Fruit fly (Drosophila melanogaster) whole organism, pupa: ENCODE data around the gene CG9004.

ENCODE experiments used
- CG15710 ChIP-seq: fragments of 200-800 bp; sonication (Bioruptor generic); optimal IDR thresholded peaks from 2 replicates; lab custom pipeline; 2018; ENCODE audit warnings: missing biosample characterization, mild to moderate bottlenecking, missing genetic modification characterization, moderate library complexity
- CG17806 ChIP-seq: fragments of 200-800 bp; sonication (Bioruptor generic); optimal IDR thresholded peaks from 2 replicates; lab custom pipeline; 2018; ENCODE audit warnings: missing biosample characterization, mild to moderate bottlenecking, missing genetic modification characterization, moderate library complexity
- CG32121 ChIP-seq: fragments of 200-800 bp; sonication (Bioruptor generic); IDR thresholded peaks from 2 replicates; pipeline ENCODE4 v1.3.6; 2022; ENCODE audit warnings: missing biosample characterization, missing genetic modification characterization
- CG34367 ChIP-seq: fragments of 200-800 bp; sonication (Bioruptor generic); optimal IDR thresholded peaks from 2 replicates; lab custom pipeline; 2018; ENCODE audit warnings: missing biosample characterization, mild to moderate bottlenecking, missing genetic modification characterization
- CG4496 ChIP-seq: fragments of 200-800 bp; sonication (Bioruptor generic); IDR thresholded peaks from 3 replicates; pipeline ENCODE4 v1.3.6; 2022; ENCODE audit warnings: missing biosample characterization, missing genetic modification characterization
- CG8301 ChIP-seq: fragments of 200-800 bp; sonication (Bioruptor generic); optimal IDR thresholded peaks from 2 replicates; lab custom pipeline; 2018; ENCODE audit warnings: missing biosample characterization, mild to moderate bottlenecking, missing genetic modification characterization
- CG9948 ChIP-seq: fragments of 200-800 bp; sonication (Bioruptor generic); optimal IDR thresholded peaks from 2 replicates; lab custom pipeline; 2018; ENCODE audit warnings: missing biosample characterization, mild to moderate bottlenecking, missing genetic modification characterization, moderate library complexity
- D1 ChIP-seq: fragments of 200-800 bp; sonication (Bioruptor generic); optimal IDR thresholded peaks from 2 replicates; lab custom pipeline; 2018; ENCODE audit warnings: missing biosample characterization, mild to moderate bottlenecking, missing genetic modification characterization, moderate library complexity
- EcR ChIP-seq: fragments of 200-800 bp; sonication (Bioruptor generic); optimal IDR thresholded peaks from 3 replicates; lab custom pipeline; 2019; ENCODE audit warnings: missing biosample characterization, missing genetic modification characterization, mild to moderate bottlenecking, moderate library complexity, missing genetic modification reagents
- Pif1A ChIP-seq: fragments of 200-800 bp; sonication (Bioruptor generic); optimal IDR thresholded peaks from 3 replicates; lab custom pipeline; 2016; ENCODE audit warnings: missing biosample characterization, missing genetic modification characterization
- Pif1B ChIP-seq: fragments of 200-800 bp; sonication (Bioruptor generic); optimal IDR thresholded peaks from 3 replicates; lab custom pipeline; 2016; ENCODE audit warnings: missing biosample characterization, missing genetic modification characterization
- Snoo ChIP-seq: fragments of 200-800 bp; sonication (Bioruptor generic); optimal IDR thresholded peaks from 3 replicates; lab custom pipeline; 2017; ENCODE audit warnings: missing biosample characterization, mild to moderate bottlenecking, missing genetic modification characterization, inconsistent platforms
- gl ChIP-seq: fragments of 200-800 bp; sonication (Bioruptor generic); optimal IDR thresholded peaks from 2 replicates; lab custom pipeline; 2018; ENCODE audit warnings: missing biosample characterization, mild to moderate bottlenecking, missing genetic modification characterization

DNA sequence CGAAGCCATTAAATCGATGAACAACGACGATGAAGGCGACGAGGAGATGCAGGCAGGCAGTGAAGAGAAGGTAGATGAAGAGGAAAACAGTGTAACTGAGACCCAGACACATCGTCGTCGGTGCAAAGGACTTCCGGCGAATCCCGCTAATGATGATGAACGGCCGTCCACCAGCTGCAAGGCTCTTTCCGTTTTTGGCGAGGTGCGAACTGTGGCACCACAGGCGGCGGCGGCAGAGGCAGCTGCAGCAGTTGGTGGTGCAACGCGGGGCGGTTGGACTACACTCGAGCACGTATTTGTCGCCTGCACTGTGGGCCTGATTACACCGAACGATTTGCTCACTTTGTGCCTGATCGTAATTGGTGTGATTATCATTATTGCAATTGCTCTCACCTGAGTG, 34.4 kb downstream of the CG9004 start:
- no peak for TF ChIP-seq CG8301 (tag; lab: Kevin White, UChicago)
- no peak for TF ChIP-seq CG9948
- no peak for TF ChIP-seq gl (tag; lab: Kevin White, UChicago)
- TF ChIP-seq CG34367 (tag; lab: Kevin White, UChicago), result no peak
- TF ChIP-seq CG17806, result no peak
- no peak for TF ChIP-seq EcR (GFP tag; lab: Kevin White, UChicago)
- TF ChIP-seq CG4496 (GFP tag; lab: Robert Waterston, UW), result peak; percentile 40; the same call in 1 of the 3 replicates
- TF ChIP-seq D1 (tag; lab: Kevin White, UChicago), result no peak
- TF ChIP-seq CG32121 (GFP tag; lab: Robert Waterston, UW), result peak; percentile 34; the same call in 1 of the 2 replicates
- no peak for TF ChIP-seq Pif1B
- TF ChIP-seq CG15710 (tag; lab: Kevin White, UChicago), result no peak
- TF ChIP-seq Pif1A (GFP tag; lab: Kevin White, UChicago), result no peak
- no peak for TF ChIP-seq Snoo
